Fruit fly (Drosophila melanogaster) whole organism, wandering third instar larva: Measurements from ENCODE around the gene dmrt11E.

Source experiments
- Abd-B ChIP-seq: fragments of >200 bp; optimal IDR thresholded peaks from 2 replicates; lab custom pipeline; 2017; ENCODE audit warnings: missing biosample characterization, missing genetic modification characterization
- CG32264 ChIP-seq: fragments of 200-800 bp; sonication (Bioruptor generic); optimal IDR thresholded peaks from 2 replicates; lab custom pipeline; 2016; ENCODE audit warnings: missing biosample characterization, missing genetic modification characterization
- CG9705 ChIP-seq: fragments of 200-800 bp; sonication (Bioruptor generic); optimal IDR thresholded peaks from 2 replicates; lab custom pipeline; 2018; ENCODE audit warnings: missing biosample characterization, mild to moderate bottlenecking, missing genetic modification characterization
- CrebA ChIP-seq: fragments of 200-800 bp; sonication (Bioruptor generic); optimal IDR thresholded peaks from 2 replicates; lab custom pipeline; 2016; ENCODE audit warnings: missing biosample characterization, mild to moderate bottlenecking, missing genetic modification characterization, borderline replicate concordance
- Dfd ChIP-seq: fragments of >200 bp; optimal IDR thresholded peaks from 2 replicates; lab custom pipeline; 2017; ENCODE audit warnings: missing biosample characterization, missing genetic modification characterization
- Dif ChIP-seq: fragments of 200-275, 200-300 bp; sonication (Bioruptor generic); optimal IDR thresholded peaks from 2 replicates; lab custom pipeline; 2018; ENCODE audit warnings: missing biosample characterization, missing genetic modification characterization; ENCODE audit not compliant: partially characterized antibody
- GATAd ChIP-seq: sonication (Bioruptor generic); optimal IDR thresholded peaks from 2 replicates; lab custom pipeline; 2016; ENCODE audit warnings: missing biosample characterization, missing genetic modification characterization
- HLH106 ChIP-seq: fragments of 200-800 bp; optimal IDR thresholded peaks from 3 replicates; lab custom pipeline; 2019; ENCODE audit warnings: missing biosample characterization, mild to moderate bottlenecking, missing genetic modification characterization, moderate library complexity
- Hnf4 ChIP-seq: fragments of 200-800 bp; sonication (Bioruptor generic); optimal IDR thresholded peaks from 2 replicates; lab custom pipeline; 2016; ENCODE audit warnings: missing biosample characterization, mild to moderate bottlenecking, missing genetic modification characterization
- Hr78 ChIP-seq: fragments of >200 bp; optimal IDR thresholded peaks from 2 replicates; lab custom pipeline; 2017; ENCODE audit warnings: missing biosample characterization, missing genetic modification characterization
- Hr83 ChIP-seq: fragments of 200-300 bp; sonication (Bioruptor generic); optimal IDR thresholded peaks from 2 replicates; lab custom pipeline; 2016; ENCODE audit warnings: missing biosample characterization, mild to moderate bottlenecking, missing genetic modification characterization, moderate library complexity; ENCODE audit not compliant: poor library complexity, severe bottlenecking
- Jra ChIP-seq: sonication (Bioruptor generic); optimal IDR thresholded peaks from 2 replicates; lab custom pipeline; 2016; ENCODE audit warnings: missing biosample characterization, missing genetic modification characterization
- Mio ChIP-seq: sonication (Bioruptor generic); optimal IDR thresholded peaks from 2 replicates; lab custom pipeline; 2016; ENCODE audit warnings: missing biosample characterization, missing genetic modification characterization
- Myc ChIP-seq: fragments of >200 bp; optimal IDR thresholded peaks from 2 replicates; lab custom pipeline; 2017
- N ChIP-seq: fragments of >200 bp; optimal IDR thresholded peaks from 2 replicates; lab custom pipeline; 2018; ENCODE audit warnings: missing biosample characterization, missing external identifiers, missing genetic modification characterization
- OdsH ChIP-seq: fragments of 200-800 bp; sonication (Bioruptor generic); optimal IDR thresholded peaks from 2 replicates; lab custom pipeline; 2016; ENCODE audit warnings: missing biosample characterization, mild to moderate bottlenecking, missing genetic modification characterization
- Rel ChIP-seq, 2 experiments: fragments of 200-800 bp; sonication (Bioruptor generic) in 1 of 2; optimal IDR thresholded peaks; 2 replicates in 1 of 2; 3 replicates in 1 of 2; lab custom pipeline; 2016 to 2019; ENCODE audit warnings: mild to moderate bottlenecking in 2 of 2, missing biosample characterization in 2 of 2, missing genetic modification characterization in 2 of 2, moderate library complexity in 1 of 2
- Sp1 ChIP-seq: fragments of 200-800 bp; sonication (Bioruptor generic); optimal IDR thresholded peaks from 3 replicates; lab custom pipeline; 2019; ENCODE audit warnings: missing biosample characterization, mild to moderate bottlenecking, missing genetic modification characterization, moderate library complexity
- Vsx2 ChIP-seq: fragments of 200-300, 225-300 bp; sonication (Bioruptor generic); optimal IDR thresholded peaks from 2 replicates; lab custom pipeline; 2018; ENCODE audit warnings: missing biosample characterization, missing genetic modification characterization; ENCODE audit not compliant: partially characterized antibody
- br ChIP-seq: fragments of 200-800 bp; sonication (Bioruptor generic); optimal IDR thresholded peaks from 2 replicates; lab custom pipeline; 2016; ENCODE audit warnings: missing biosample characterization, missing genetic modification characterization
- brk ChIP-seq: fragments of 200-800 bp; sonication (Bioruptor generic); optimal IDR thresholded peaks from 2 replicates; lab custom pipeline; 2016; ENCODE audit warnings: missing biosample characterization, mild to moderate bottlenecking, missing genetic modification characterization
- dl ChIP-seq, 2 experiments: fragments of 175-275, 200-275 bp in 1 of 2; fragments of 200-275 bp in 1 of 2; sonication (Bioruptor generic); optimal IDR thresholded peaks; lab custom pipeline; 2018; ENCODE audit warnings: mild to moderate bottlenecking in 2 of 2, missing biosample characterization in 2 of 2, missing genetic modification characterization in 2 of 2, moderate library complexity in 2 of 2; ENCODE audit not compliant: partially characterized antibody in 2 of 2, insufficient read depth in 1 of 2
- dmrt93B ChIP-seq: fragments of 200-800 bp; sonication (Bioruptor generic); optimal IDR thresholded peaks from 2 replicates; lab custom pipeline; 2018; ENCODE audit warnings: missing biosample characterization, mild to moderate bottlenecking, missing genetic modification characterization
- dsf ChIP-seq: sonication (Bioruptor generic); optimal IDR thresholded peaks from 2 replicates; lab custom pipeline; 2016; ENCODE audit warnings: missing biosample characterization, missing genetic modification characterization, borderline replicate concordance
- ey ChIP-seq: fragments of 200-800 bp; sonication (Bioruptor generic); optimal IDR thresholded peaks from 2 replicates; lab custom pipeline; 2016; ENCODE audit warnings: missing biosample characterization, missing genetic modification characterization
- foxo ChIP-seq, 2 experiments: fragments of 200-800 bp; sonication (Bioruptor generic); optimal IDR thresholded peaks; 2 replicates in 1 of 2; 3 replicates in 1 of 2; lab custom pipeline; 2016 to 2017; ENCODE audit warnings: missing biosample characterization in 2 of 2, missing genetic modification characterization in 2 of 2
- fru ChIP-seq: fragments of 200-800 bp; sonication (Bioruptor generic); optimal IDR thresholded peaks from 3 replicates; lab custom pipeline; 2016; ENCODE audit warnings: missing biosample characterization, mild to moderate bottlenecking, missing genetic modification characterization
- h ChIP-seq: fragments of 200-800 bp; sonication (Bioruptor generic); optimal IDR thresholded peaks from 3 replicates; lab custom pipeline; 2016; ENCODE audit warnings: missing biosample characterization, mild to moderate bottlenecking, missing genetic modification characterization
- jim ChIP-seq: fragments of 175-275, 200-325 bp; sonication (Bioruptor generic); optimal IDR thresholded peaks from 2 replicates; lab custom pipeline; 2016; ENCODE audit warnings: missing biosample characterization, mild to moderate bottlenecking, missing genetic modification characterization
- lola ChIP-seq: fragments of >200 bp; optimal IDR thresholded peaks from 2 replicates; lab custom pipeline; 2017; ENCODE audit warnings: missing biosample characterization, missing genetic modification characterization
- pan ChIP-seq: fragments of >200 bp; optimal IDR thresholded peaks from 2 replicates; lab custom pipeline; 2017
- psq ChIP-seq: fragments of 200-800 bp; sonication (Bioruptor generic); optimal IDR thresholded peaks from 3 replicates; lab custom pipeline; 2017; ENCODE audit warnings: missing biosample characterization, mild to moderate bottlenecking, missing genetic modification characterization, moderate library complexity
- rgr ChIP-seq: fragments of 200-800 bp; sonication (Bioruptor generic); optimal IDR thresholded peaks from 3 replicates; lab custom pipeline; 2016; ENCODE audit warnings: missing biosample characterization, mild to moderate bottlenecking, missing genetic modification characterization
- sage ChIP-seq: fragments of 200-800 bp; sonication (Bioruptor generic); optimal IDR thresholded peaks from 2 replicates; lab custom pipeline; 2016; ENCODE audit warnings: missing biosample characterization, mild to moderate bottlenecking, missing genetic modification characterization
- sv ChIP-seq: fragments of 200-800 bp; sonication (Bioruptor generic); optimal IDR thresholded peaks from 3 replicates; lab custom pipeline; 2016; ENCODE audit warnings: missing biosample characterization, missing genetic modification characterization
- tai ChIP-seq: sonication (Bioruptor generic); optimal IDR thresholded peaks from 2 replicates; lab custom pipeline; 2016; ENCODE audit warnings: missing biosample characterization, missing genetic modification characterization
- usp ChIP-seq: fragments of >200 bp; optimal IDR thresholded peaks from 2 replicates; lab custom pipeline; 2017; ENCODE audit warnings: missing biosample characterization, missing genetic modification characterization
- woc ChIP-seq: sonication (Bioruptor generic); optimal IDR thresholded peaks from 2 replicates; lab custom pipeline; 2016; ENCODE audit warnings: missing biosample characterization, mild to moderate bottlenecking, missing genetic modification characterization

The dmrt11E gene

dm6 chrX:13384177-13384576, 16.2 kb downstream of the dmrt11E start:
- TF ChIP-seq OdsH (GFP tag; lab: Kevin White, UChicago) = no peak
- TF ChIP-seq Abd-B = no peak
- TF ChIP-seq Dfd (GFP tag; lab: Kevin White, UChicago) = peak; percentile 90
- no peak for TF ChIP-seq foxo (GFP tag; optimal IDR thresholded peaks at IDR 0.05; lab: Kevin White, UChicago)
- no peak for TF ChIP-seq Jra (GFP tag; lab: Kevin White, UChicago)
- no peak for TF ChIP-seq brk
- TF ChIP-seq br = no peak
- TF ChIP-seq, all 38 proteins: peak for 1

dm6 chrX:13384583-13385342, 16.8 kb downstream of the dmrt11E start, which contains the start of the genes Rbp1-like and Tim9a:
TSS of gene Rbp1-like (minus strand) at chrX:13384877.
TSS of gene Tim9a (plus strand) at chrX:13385210.
- TF ChIP-seq rgr (GFP tag; lab: Kevin White, UChicago) (peak; percentile 62), br (peak; percentile 7), foxo (GFP tag; optimal IDR thresholded peaks at IDR 0.05; lab: Kevin White, UChicago) (peak in 1 of 2 experiments; percentile 67), OdsH (GFP tag; lab: Kevin White, UChicago) (peak; percentile 35), brk (peak; percentile 60), GATAd (GFP tag; lab: Kevin White, UChicago) (no peak), woc (GFP tag; lab: Kevin White, UChicago) (peak; percentile 39), Abd-B (no peak), Hr78 (GFP tag; lab: Kevin White, UChicago) (no peak), sv (peak; percentile 42), ey (GFP tag; lab: Kevin White, UChicago) (peak; percentile 15), CrebA (no peak), N (GFP tag; lab: Kevin White, UChicago) (no peak), dmrt93B (GFP tag; lab: Kevin White, UChicago) (peak; percentile 49), psq (peak; percentile 45), Rel (GFP tag; optimal IDR thresholded peaks at IDR 0.05; lab: Kevin White, UChicago) (no peak), Rel (tag; optimal IDR thresholded peaks at IDR 0.05; lab: Kevin White, UChicago) (peak; percentile 39), Mio (GFP tag; lab: Kevin White, UChicago) (no peak), usp (GFP tag; lab: Kevin White, UChicago) (no peak), dsf (no peak), dl (GFP tag; optimal IDR thresholded peaks at IDR 0.05; lab: Kevin White, UChicago; ENCODE audit: insufficient read depth in 1 of 2, partially characterized antibody in 2 of 2) (no peak), CG32264 (GFP tag; lab: Kevin White, UChicago) (no peak), pan (lab: Kevin White, UChicago) (no peak), jim (GFP tag; lab: Kevin White, UChicago) (no peak), Myc (peak; percentile 26), h (GFP tag; lab: Kevin White, UChicago) (peak; percentile 63), sage (GFP tag; lab: Kevin White, UChicago) (peak; percentile 57), CG9705 (GFP tag; lab: Kevin White, UChicago) (peak; percentile 55), Sp1 (GFP tag; lab: Kevin White, UChicago) (peak; percentile 57), Hnf4 (GFP tag; lab: Kevin White, UChicago) (peak; percentile 68), Jra (GFP tag; lab: Kevin White, UChicago) (peak; percentile 69), tai (GFP tag; lab: Kevin White, UChicago) (peak; percentile 47), lola (no peak), fru (GFP tag; lab: Kevin White, UChicago) (peak; percentile 38), Vsx2 (GFP tag; lab: Kevin White, UChicago) (no peak), HLH106 (tag; lab: Kevin White, UChicago) (peak; percentile 59), Hr83 (GFP tag; lab: Kevin White, UChicago) (peak; percentile 45), Dif (no peak), Dfd (GFP tag; lab: Kevin White, UChicago) (no peak)
